Worm (Caenorhabditis elegans) whole organism, L4/young adult: ENCODE measurements around the gene sedl-1.
A peak's percentile ranks its signal among the peaks of the same experiment; 100 is the strongest.

Experiments used
- W03F9.2 ChIP-seq: fragments of 150-350 bp; optimal IDR thresholded peaks from 2 replicates; lab custom pipeline; 2014; ENCODE audit warnings: missing biosample characterization, missing genetic modification characterization
- dao-5 ChIP-seq: sonication (generic microtip); optimal IDR thresholded peaks from 2 replicates; lab custom pipeline; 2016; ENCODE audit warnings: missing genotype, missing genetic modification characterization, moderate library complexity, missing compliant biosample characterization
- him-1 ChIP-seq: sonication (generic microtip); optimal IDR thresholded peaks from 2 replicates; lab custom pipeline; 2016; ENCODE audit warnings: missing genotype, missing genetic modification reagents, missing genetic modification characterization, missing compliant biosample characterization

- TF ChIP-seq him-1, result peak; percentile 56
- peak; percentile 30 for TF ChIP-seq W03F9.2 (tag; lab: Kevin White, UChicago)
- TF ChIP-seq dao-5 (tag; lab: Kevin White, UChicago), result peak; percentile 11
These were observed 14.3 kb upstream of the sedl-1 start for ce11 chrX:1454385-1454784.
